Worm (Caenorhabditis elegans): ENCODE measurements around the gene rnp-1.

- TF ChIP-seq ama-1 (optimal IDR thresholded peaks at IDR 0.05) (no peak), pha-4 (tag; optimal IDR thresholded peaks at IDR 0.05) (no peak), pqm-1 (tag; optimal IDR thresholded peaks at IDR 0.05) (no peak), nhr-11 (tag; optimal IDR thresholded peaks at IDR 0.05) (no peak), rnt-1 (tag; optimal IDR thresholded peaks at IDR 0.05) (no peak), sdc-2 (tag; optimal IDR thresholded peaks at IDR 0.05) (no peak), K09A11.1 (tag; optimal IDR thresholded peaks at IDR 0.05; ENCODE audit: insufficient read depth) (no peak), nfya-1 (tag; optimal IDR thresholded peaks at IDR 0.05) (no peak), ceh-6 (GFP tag; optimal IDR thresholded peaks at IDR 0.05) (no peak)
These were observed 8.2 kb upstream of the rnp-1 start, which contains the start of gene usip-1 for ce11 chrV:12183854-12184253.

Measured in whole organism, late embryonic.